Fruit fly (Drosophila melanogaster): ENCODE results near the gene Osi2.

Osi2 gene

dm6 chr3R:6241289-6241688, 32.1 kb downstream of the Osi2 start (continued):
- TF ChIP-seq esn (GFP tag; optimal IDR thresholded peaks at IDR 0.05) (no peak), CG3032 (tag; optimal IDR thresholded peaks at IDR 0.05) (no peak), Hr39 (GFP tag; optimal IDR thresholded peaks at IDR 0.05) (no peak), Sox15 (GFP tag; optimal IDR thresholded peaks at IDR 0.05) (no peak), CG10631 (GFP tag; optimal IDR thresholded peaks at IDR 0.05) (no peak), eg (GFP tag; IDR thresholded peaks at IDR 0.05) (peak; percentile 38; the same call in 1 of the 3 replicates), fkh (GFP tag; optimal IDR thresholded peaks at IDR 0.05) (no peak)

DNA sequence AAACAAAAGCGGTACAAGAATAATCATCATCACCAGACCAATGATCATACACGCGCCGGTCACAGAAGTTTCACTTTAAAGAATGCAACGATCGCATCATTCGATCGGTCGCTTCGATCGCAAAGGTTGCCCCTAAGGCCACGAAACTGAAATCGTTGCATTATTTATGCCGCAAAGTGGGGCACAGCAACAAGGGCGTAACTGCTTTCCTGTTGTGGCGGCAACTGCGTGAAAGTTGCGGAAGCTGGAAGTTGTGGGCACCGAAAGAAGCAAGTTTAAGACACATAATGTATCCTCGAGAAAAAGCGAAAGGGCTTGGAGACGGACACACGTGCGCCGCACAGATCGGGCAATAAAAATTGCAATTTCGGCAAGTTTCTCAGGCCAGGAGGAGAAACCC, 34.9 kb downstream of the Osi2 start:
- TF ChIP-seq Sox15 (GFP tag; optimal IDR thresholded peaks at IDR 0.05) (no peak), Blimp-1 (GFP tag; optimal IDR thresholded peaks at IDR 0.05) (peak; percentile 97), CG16779 (tag; optimal IDR thresholded peaks at IDR 0.05) (no peak), net (GFP tag; optimal IDR thresholded peaks at IDR 0.05) (no peak), Sox14 (GFP tag; optimal IDR thresholded peaks at IDR 0.05) (no peak), Ets96B (tag; optimal IDR thresholded peaks at IDR 0.05) (no peak), CG6854 (GFP tag; optimal IDR thresholded peaks at IDR 0.05) (peak; percentile 55)

dm6 chr3R:6244986-6245385, 35.8 kb downstream of the Osi2 start:
- TF ChIP-seq CG6808 (GFP tag; optimal IDR thresholded peaks at IDR 0.05) (no peak), CG6792 (GFP tag; optimal IDR thresholded peaks at IDR 0.05) (no peak), esn (GFP tag; optimal IDR thresholded peaks at IDR 0.05) (no peak), pdm3 (GFP tag; optimal IDR thresholded peaks at IDR 0.05) (no peak), CG16779 (tag; optimal IDR thresholded peaks at IDR 0.05) (no peak), CG10631 (GFP tag; optimal IDR thresholded peaks at IDR 0.05) (no peak), CG6163 (GFP tag; IDR thresholded peaks at IDR 0.05) (no peak), Sox102F (GFP tag; optimal IDR thresholded peaks at IDR 0.05) (no peak)

DNA sequence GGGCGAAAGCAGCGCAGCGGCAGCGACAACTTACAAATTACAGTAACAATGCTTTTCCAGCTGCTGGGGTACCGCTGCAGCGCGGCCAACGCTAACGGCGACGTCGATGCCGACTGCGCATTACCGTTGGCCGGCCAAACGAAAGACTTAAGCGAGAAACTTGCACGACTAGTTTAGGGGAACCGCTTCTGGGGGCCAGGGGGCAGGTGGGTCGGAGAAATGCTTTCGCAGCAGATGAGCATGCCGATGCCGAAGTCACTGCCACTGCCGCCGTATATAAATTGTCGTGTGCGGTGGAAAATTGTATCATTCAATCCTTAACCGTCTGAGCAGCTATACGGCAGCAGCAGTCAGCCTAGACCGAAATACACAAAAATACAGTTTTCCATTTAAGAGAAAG, 39.5 kb downstream of the Osi2 start, which contains the start of gene Osi7:
Osi7 (plus strand) TSS at position 301 of the 400 bp plus-strand sequence.
- TF ChIP-seq fd85E (GFP tag; optimal IDR thresholded peaks at IDR 0.05) (no peak), CG8319 (GFP tag; optimal IDR thresholded peaks at IDR 0.05) (no peak), eg (GFP tag; IDR thresholded peaks at IDR 0.05) (0 out of 3 replicates have a peak, but pooled peaks have one; percentile 9), ss (GFP tag; optimal IDR thresholded peaks at IDR 0.05) (no peak), svp (GFP tag) (no peak), Eip78C (GFP tag) (peak; percentile 20), CG11902 (GFP tag; optimal IDR thresholded peaks at IDR 0.05) (no peak), dac (GFP tag; optimal IDR thresholded peaks at IDR 0.05) (no peak)

dm6 chr3R:6252809-6253208, 43.6 kb downstream of the Osi2 start:
- TF ChIP-seq CG11902 (GFP tag; optimal IDR thresholded peaks at IDR 0.05) (no peak), CG6854 (GFP tag; optimal IDR thresholded peaks at IDR 0.05) (peak; percentile 89), Blimp-1 (GFP tag; optimal IDR thresholded peaks at IDR 0.05) (peak; percentile 96)

dm6 chr3R:6254438-6254837, 45.3 kb downstream of the Osi2 start:
- no peak for TF ChIP-seq Sox15 (GFP tag; optimal IDR thresholded peaks at IDR 0.05)
- TF ChIP-seq CG11902 (GFP tag; optimal IDR thresholded peaks at IDR 0.05): no peak
- TF ChIP-seq CG16779 (tag; optimal IDR thresholded peaks at IDR 0.05): no peak

DNA sequence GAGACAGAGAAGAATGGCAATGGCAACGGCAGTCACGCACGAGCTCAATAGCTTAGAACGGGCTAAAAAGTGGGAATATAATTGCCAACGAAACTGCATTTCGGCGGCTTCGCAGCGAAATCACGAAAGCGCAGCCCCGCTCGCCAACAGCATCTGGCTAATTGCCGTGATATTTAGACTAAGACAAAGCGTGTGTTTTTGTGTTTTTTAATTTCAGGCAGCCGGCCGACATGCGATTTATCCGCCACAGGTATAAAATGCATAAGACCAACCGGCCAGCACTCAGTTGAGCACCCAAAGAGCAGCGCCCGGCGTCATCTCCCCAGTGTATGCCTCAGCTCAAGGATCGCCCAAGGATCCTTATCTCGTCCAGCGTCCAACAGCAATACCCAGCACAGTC, 45.7 kb downstream of the Osi2 start, which contains the start of gene Osi8:
Osi8 (plus strand) TSS at position 301 of the 400 bp plus-strand sequence.
- TF ChIP-seq CG3032 (tag; optimal IDR thresholded peaks at IDR 0.05) (no peak), CG6808 (GFP tag; optimal IDR thresholded peaks at IDR 0.05) (no peak), lz (GFP tag; optimal IDR thresholded peaks at IDR 0.05) (no peak), salr (GFP tag; optimal IDR thresholded peaks at IDR 0.05) (no peak)

DNA sequence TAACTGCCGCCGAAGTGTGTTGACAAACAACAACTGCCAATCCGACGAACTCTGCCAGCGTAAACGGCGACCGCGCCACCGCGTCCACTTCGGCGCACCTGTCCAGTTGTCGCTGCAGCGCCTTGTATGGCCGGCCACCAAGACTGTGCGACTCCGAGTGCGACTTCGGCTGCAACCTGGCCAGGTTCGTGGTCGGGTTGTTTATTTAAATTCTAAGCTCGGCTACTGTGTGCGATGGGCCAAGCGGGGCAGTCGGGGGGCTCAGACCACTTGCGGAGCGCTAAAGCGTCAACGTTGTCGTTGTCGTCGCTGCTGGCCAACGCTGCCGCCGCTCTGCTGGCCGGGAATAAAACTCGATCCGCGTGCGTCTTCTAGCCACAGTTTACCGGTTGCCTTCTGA, 50.7 kb downstream of the Osi2 start, which contains the start of gene Osi9:
Osi9 (plus strand) TSS at position 375 of the 400 bp plus-strand sequence.
- TF ChIP-seq CG6792 (GFP tag; optimal IDR thresholded peaks at IDR 0.05) (no peak), achi (GFP tag; optimal IDR thresholded peaks at IDR 0.05) (no peak), Eip78C (GFP tag) (peak; percentile 7), topi (GFP tag; optimal IDR thresholded peaks at IDR 0.05) (no peak), esn (GFP tag; optimal IDR thresholded peaks at IDR 0.05) (no peak), fkh (GFP tag; optimal IDR thresholded peaks at IDR 0.05) (no peak), Ets21C (GFP tag; optimal IDR thresholded peaks at IDR 0.05) (no peak), Sox102F (GFP tag; optimal IDR thresholded peaks at IDR 0.05) (no peak), Lpt (GFP tag; optimal IDR thresholded peaks at IDR 0.05) (no peak), CG10669 (GFP tag; optimal IDR thresholded peaks at IDR 0.05) (no peak), Sox14 (GFP tag; optimal IDR thresholded peaks at IDR 0.05) (no peak), CG15336 (GFP tag; IDR thresholded peaks at IDR 0.05) (0 out of 2 replicates have a peak, but pooled peaks have one; percentile 9), CG9139 (GFP tag; optimal IDR thresholded peaks at IDR 0.05) (no peak), Hr4 (GFP tag; optimal IDR thresholded peaks at IDR 0.05) (no peak)

All from whole organism, prepupa.